Fruit fly (Drosophila melanogaster) whole organism, embryonic: Measurements from ENCODE around the gene Ets97D.

Experiments
- CG10654 ChIP-seq: fragments of 200-800 bp; sonication (Bioruptor generic); optimal IDR thresholded peaks from 2 replicates; lab custom pipeline; 2016; ENCODE audit warnings: missing biosample characterization, missing genetic modification characterization
- CG18764 ChIP-seq: fragments of 200-800 bp; sonication (Bioruptor generic); optimal IDR thresholded peaks from 3 replicates; lab custom pipeline; 2016; ENCODE audit warnings: missing biosample characterization, missing genetic modification characterization
- Jarid2 ChIP-seq: fragments of 200-800 bp; sonication (Bioruptor generic); optimal IDR thresholded peaks from 3 replicates; lab custom pipeline; 2017; ENCODE audit warnings: mild to moderate bottlenecking, missing biosample characterization, missing genetic modification reagents, missing genetic modification characterization

- TF ChIP-seq Jarid2 (no peak), CG10654 (GFP tag; lab: Kevin White, UChicago) (no peak), CG18764 (GFP tag; lab: Kevin White, UChicago) (no peak)
These were observed 50.5 kb downstream of the Ets97D start for dm6 chr3R:26862213-26862612.
